Worm (Caenorhabditis elegans): Measurements from ENCODE around the gene F38B2.2.
A peak's percentile ranks its signal among the peaks of the same experiment; 100 is the strongest.

F38B2.2 gene

DNA sequence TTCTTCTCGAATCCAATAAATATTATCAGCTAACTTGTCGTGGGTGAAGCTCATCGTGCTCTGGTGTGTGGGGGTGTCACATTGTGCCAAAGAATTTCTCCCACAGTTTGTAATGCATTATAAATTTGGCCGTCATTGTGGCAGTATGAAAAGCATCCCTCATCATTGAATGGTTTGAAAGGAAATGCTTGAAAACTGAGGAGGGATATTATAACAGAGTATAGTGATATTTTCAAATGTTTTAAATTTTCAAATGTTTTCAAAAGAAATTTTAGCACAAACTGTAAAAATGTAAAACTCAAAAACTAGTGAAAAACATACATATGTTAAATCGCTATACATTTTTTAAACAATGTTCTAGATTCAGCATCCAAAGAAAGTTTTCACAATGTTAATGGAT is 10.2 kb downstream of the F38B2.2 start, which contains the start of gene C03A3.3:
C03A3.3 (minus strand) TSS at position 101 of the 400 bp plus-strand sequence.
- TF ChIP-seq tab-1 (GFP tag; IDR thresholded peaks at IDR 0.05) (no peak), cog-1 (tag; optimal IDR thresholded peaks at IDR 0.05) (no peak), ref-1 (GFP tag; conservative IDR thresholded peaks at IDR 0.05) (no peak), ztf-23 (GFP tag; IDR thresholded peaks at IDR 0.05) (no peak), T22C8.4 (GFP tag; IDR thresholded peaks at IDR 0.05) (no peak), flt-1 (GFP tag; IDR thresholded peaks at IDR 0.05) (no peak), med-1 (GFP tag; optimal IDR thresholded peaks at IDR 0.05; ENCODE audit: insufficient read depth) (no peak), ztf-29 (GFP tag; IDR thresholded peaks at IDR 0.05) (no peak), klf-2 (GFP tag; conservative IDR thresholded peaks at IDR 0.05) (no peak)

DNA sequence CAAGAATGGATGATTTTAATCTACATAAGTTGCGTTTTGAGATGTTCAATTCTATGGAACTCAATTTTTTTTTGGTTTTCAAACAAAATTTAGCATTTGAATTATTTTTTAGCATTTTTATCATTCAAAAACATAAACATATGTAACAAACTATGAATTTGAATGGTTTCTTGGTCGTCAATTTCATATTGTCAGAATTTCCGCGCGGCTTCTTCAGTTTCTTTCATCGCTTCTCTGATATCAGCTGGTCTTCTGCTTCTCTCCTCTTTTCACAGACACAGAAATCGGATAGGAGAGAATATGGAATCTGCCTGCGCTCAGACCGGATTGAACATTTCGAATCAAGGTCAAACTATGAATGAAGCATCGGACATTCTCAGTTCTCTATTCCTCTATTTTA is 12.5 kb downstream of the F38B2.2 start, which contains the start of gene C03A3.9:
C03A3.9 (plus strand) TSS at position 301 of the 400 bp plus-strand sequence.
- TF ChIP-seq ref-1 (GFP tag; conservative IDR thresholded peaks at IDR 0.05) (no peak), ztf-23 (GFP tag; IDR thresholded peaks at IDR 0.05) (no peak), ztf-29 (GFP tag; IDR thresholded peaks at IDR 0.05) (no peak), klf-2 (GFP tag; conservative IDR thresholded peaks at IDR 0.05) (no peak), med-1 (GFP tag; optimal IDR thresholded peaks at IDR 0.05; ENCODE audit: insufficient read depth) (no peak), tab-1 (GFP tag; IDR thresholded peaks at IDR 0.05) (no peak), T22C8.4 (GFP tag; IDR thresholded peaks at IDR 0.05) (no peak), cog-1 (tag; optimal IDR thresholded peaks at IDR 0.05) (no peak), flt-1 (GFP tag; IDR thresholded peaks at IDR 0.05) (no peak)

DNA sequence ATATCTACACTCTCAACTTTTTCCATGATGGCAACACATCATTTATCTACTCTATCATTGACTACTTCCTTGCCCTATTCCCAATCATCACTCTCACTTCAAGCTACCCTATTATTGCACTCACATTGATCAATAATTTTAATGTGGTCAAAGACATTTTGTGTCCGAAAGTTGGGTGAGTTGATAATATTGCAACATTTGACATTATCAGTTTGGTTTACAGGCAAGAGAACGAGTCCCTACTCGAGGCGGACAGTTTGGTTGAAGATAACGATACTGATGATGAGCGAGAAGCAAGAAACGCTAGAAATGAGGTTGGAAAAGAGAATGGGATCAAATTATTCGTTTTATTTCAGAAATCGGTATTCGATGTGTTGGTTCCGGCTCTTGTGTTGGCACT is 14.5 kb downstream of the F38B2.2 start:
- no peak for TF ChIP-seq med-1 (GFP tag; optimal IDR thresholded peaks at IDR 0.05; ENCODE audit: insufficient read depth)
- no peak for TF ChIP-seq flt-1 (GFP tag; IDR thresholded peaks at IDR 0.05)
- no peak for TF ChIP-seq ztf-23 (GFP tag; IDR thresholded peaks at IDR 0.05)
- TF ChIP-seq cog-1 (tag; optimal IDR thresholded peaks at IDR 0.05), result no peak
- TF ChIP-seq ztf-29 (GFP tag; IDR thresholded peaks at IDR 0.05), result no peak

DNA sequence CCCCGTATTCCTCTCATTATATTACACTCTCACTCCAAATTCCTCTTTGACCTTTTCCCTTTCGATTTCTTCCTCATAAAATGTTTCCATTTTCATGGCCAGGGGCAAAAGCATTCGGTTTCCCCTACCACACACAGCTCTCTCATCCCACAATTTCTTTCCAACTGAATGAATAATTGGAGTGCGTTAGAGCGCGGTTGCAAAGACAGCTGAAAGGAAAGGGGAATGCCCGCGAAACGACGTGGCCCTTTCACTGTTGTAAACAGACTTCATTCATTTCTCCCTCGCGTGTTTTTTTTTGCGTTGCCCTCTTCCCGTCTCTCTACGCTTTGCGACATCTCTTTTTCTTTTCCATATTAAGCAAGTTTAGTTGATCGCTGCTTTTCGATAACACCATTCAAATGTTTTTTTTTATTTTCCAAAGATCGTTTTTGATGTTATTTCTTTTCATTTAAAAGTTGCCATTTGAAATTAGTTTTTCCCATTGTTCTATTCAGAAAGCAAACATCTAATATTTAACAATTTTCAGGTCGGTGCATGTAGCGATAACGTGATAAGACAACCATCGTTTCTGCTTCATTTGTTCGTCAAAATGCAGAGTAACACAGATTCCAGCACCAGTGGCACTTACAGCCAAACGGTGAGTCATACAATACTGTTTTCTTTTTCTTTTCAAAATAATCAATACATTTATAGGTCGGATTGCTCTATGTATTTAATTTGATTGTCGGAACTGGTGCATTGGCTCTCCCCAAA is 16.7 kb downstream of the F38B2.2 start, which contains the start of gene C03A3.2:
C03A3.2 (plus strand) TSS at position 530 of the 756 bp plus-strand sequence.
- peak; percentile 70 for TF ChIP-seq ztf-23 (GFP tag; IDR thresholded peaks at IDR 0.05)
- TF ChIP-seq klf-2 (GFP tag; conservative IDR thresholded peaks at IDR 0.05), result no peak
- no peak for TF ChIP-seq T22C8.4 (GFP tag; IDR thresholded peaks at IDR 0.05)
- TF ChIP-seq med-1 (GFP tag; optimal IDR thresholded peaks at IDR 0.05; ENCODE audit: insufficient read depth), result no peak
- TF ChIP-seq cog-1 (tag; optimal IDR thresholded peaks at IDR 0.05), result peak; percentile 29
- peak; percentile 70; the same call in 1 of the 2 replicates for TF ChIP-seq flt-1 (GFP tag; IDR thresholded peaks at IDR 0.05)

DNA sequence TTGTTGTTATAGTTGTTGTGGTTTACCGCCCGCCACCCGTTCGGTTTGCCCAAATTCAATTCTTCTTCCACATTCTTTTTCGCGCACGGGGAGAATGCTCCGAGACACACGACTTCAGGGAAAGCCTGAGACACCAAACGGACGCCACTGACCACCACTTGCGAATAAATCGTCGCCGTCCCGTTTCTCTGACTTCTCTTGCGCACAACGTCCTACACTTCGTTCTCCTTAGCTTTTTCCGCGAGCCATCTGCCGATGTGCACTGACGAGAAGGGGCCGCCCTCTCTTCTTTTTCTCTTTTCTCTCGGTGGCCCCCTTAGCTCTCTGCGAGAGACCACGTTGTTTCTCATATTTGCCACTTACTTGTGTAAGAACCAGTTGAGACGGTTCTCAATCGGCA is 22.1 kb downstream of the F38B2.2 start, which contains the start of gene C03A3.1:
C03A3.1 (plus strand) TSS at position 291 of the 400 bp plus-strand sequence.
- TF ChIP-seq flt-1 (GFP tag; IDR thresholded peaks at IDR 0.05), result no peak
- no peak for TF ChIP-seq klf-2 (GFP tag; conservative IDR thresholded peaks at IDR 0.05)
- TF ChIP-seq tab-1 (GFP tag; IDR thresholded peaks at IDR 0.05), result no peak
- no peak for TF ChIP-seq ztf-23 (GFP tag; IDR thresholded peaks at IDR 0.05)
- TF ChIP-seq T22C8.4 (GFP tag; IDR thresholded peaks at IDR 0.05), result no peak
- no peak for TF ChIP-seq ztf-29 (GFP tag; IDR thresholded peaks at IDR 0.05)
- no peak for TF ChIP-seq cog-1 (tag; optimal IDR thresholded peaks at IDR 0.05)
- no peak for TF ChIP-seq ref-1 (GFP tag; conservative IDR thresholded peaks at IDR 0.05)
- no peak for TF ChIP-seq med-1 (GFP tag; optimal IDR thresholded peaks at IDR 0.05; ENCODE audit: insufficient read depth)

DNA sequence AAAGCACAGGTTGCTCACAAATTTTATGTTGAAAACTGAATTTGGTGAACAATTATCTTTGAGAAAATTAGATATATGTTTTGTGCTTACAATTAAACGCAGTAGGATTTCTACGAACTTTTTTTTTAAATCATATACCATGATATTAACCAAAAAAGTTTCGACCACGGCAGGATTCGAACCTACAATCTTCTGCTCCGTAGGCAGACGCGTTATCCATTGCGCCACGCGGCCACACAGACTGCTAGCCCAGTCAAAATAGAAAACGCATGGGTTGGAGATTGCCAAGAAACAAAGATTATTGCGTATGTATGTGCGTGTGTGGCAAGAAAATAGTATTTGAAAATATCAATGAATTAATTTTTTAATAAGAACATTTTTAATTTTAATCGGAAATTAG is 26.7 kb downstream of the F38B2.2 start:
- peak; percentile 27; the same call in 1 of the 2 replicates for TF ChIP-seq T22C8.4 (GFP tag; IDR thresholded peaks at IDR 0.05)
- TF ChIP-seq ztf-29 (GFP tag; IDR thresholded peaks at IDR 0.05), result 0 out of 2 replicates have a peak, but pooled peaks have one; percentile 45
- TF ChIP-seq flt-1 (GFP tag; IDR thresholded peaks at IDR 0.05), result peak; percentile 89
- TF ChIP-seq med-1 (GFP tag; optimal IDR thresholded peaks at IDR 0.05; ENCODE audit: insufficient read depth), result peak; percentile 23
- peak; percentile 70 for TF ChIP-seq ref-1 (GFP tag; conservative IDR thresholded peaks at IDR 0.05)
- peak; percentile 44; the same call in 1 of the 2 replicates for TF ChIP-seq klf-2 (GFP tag; conservative IDR thresholded peaks at IDR 0.05)
- peak; percentile 45 for TF ChIP-seq cog-1 (tag; optimal IDR thresholded peaks at IDR 0.05)
- peak; percentile 80 for TF ChIP-seq ztf-23 (GFP tag; IDR thresholded peaks at IDR 0.05)
- TF ChIP-seq tab-1 (GFP tag; IDR thresholded peaks at IDR 0.05), result peak; percentile 73; the same call in 1 of the 2 replicates

DNA sequence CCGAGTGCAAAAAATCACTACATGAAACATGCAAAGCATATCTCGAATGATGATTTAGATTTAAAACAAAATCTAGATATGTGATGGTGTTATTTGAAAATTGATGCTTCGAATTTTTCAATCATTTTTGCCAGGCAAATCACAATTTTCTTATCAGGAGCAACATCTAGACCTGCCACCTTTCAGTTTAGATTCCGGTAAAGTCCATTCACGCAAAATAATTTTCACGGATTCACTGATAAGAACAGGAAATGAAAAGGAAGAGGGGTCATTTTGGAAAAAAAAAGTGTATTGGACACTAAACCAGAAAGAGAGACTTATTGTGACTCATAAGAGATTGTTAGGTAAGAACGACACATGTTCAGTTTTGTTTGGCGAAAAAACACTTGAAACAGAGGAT is 27.2 kb downstream of the F38B2.2 start:
- TF ChIP-seq ztf-23 (GFP tag; IDR thresholded peaks at IDR 0.05) (no peak), ztf-29 (GFP tag; IDR thresholded peaks at IDR 0.05) (no peak), T22C8.4 (GFP tag; IDR thresholded peaks at IDR 0.05) (no peak), ref-1 (GFP tag; conservative IDR thresholded peaks at IDR 0.05) (no peak), cog-1 (tag; optimal IDR thresholded peaks at IDR 0.05) (no peak), klf-2 (GFP tag; conservative IDR thresholded peaks at IDR 0.05) (no peak), med-1 (GFP tag; optimal IDR thresholded peaks at IDR 0.05; ENCODE audit: insufficient read depth) (no peak), tab-1 (GFP tag; IDR thresholded peaks at IDR 0.05) (no peak), flt-1 (GFP tag; IDR thresholded peaks at IDR 0.05) (no peak)

DNA sequence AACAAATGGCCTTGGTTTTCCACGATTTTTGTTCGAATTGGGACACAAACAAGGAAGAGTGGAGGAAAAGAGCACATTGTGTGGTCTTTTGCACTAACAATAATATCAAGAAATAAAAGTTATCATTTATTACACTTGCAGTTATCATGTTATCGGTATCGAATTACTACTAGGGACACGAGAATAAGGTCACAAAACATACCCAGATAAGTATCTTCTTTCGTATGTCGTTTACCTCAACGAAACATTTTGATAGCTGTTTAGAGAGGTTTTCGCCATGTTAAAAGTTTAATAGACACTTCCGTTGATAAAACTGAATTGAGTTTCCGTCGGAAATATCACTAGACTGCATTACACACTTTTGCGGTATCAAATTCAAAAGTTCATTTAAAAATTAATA is 28.2 kb downstream of the F38B2.2 start:
- TF ChIP-seq klf-2 (GFP tag; conservative IDR thresholded peaks at IDR 0.05) (no peak), ref-1 (GFP tag; conservative IDR thresholded peaks at IDR 0.05) (no peak), med-1 (GFP tag; optimal IDR thresholded peaks at IDR 0.05; ENCODE audit: insufficient read depth) (no peak), T22C8.4 (GFP tag; IDR thresholded peaks at IDR 0.05) (no peak), ztf-29 (GFP tag; IDR thresholded peaks at IDR 0.05) (no peak), tab-1 (GFP tag; IDR thresholded peaks at IDR 0.05) (no peak), cog-1 (tag; optimal IDR thresholded peaks at IDR 0.05) (no peak), ztf-23 (GFP tag; IDR thresholded peaks at IDR 0.05) (no peak), flt-1 (GFP tag; IDR thresholded peaks at IDR 0.05) (no peak)

DNA sequence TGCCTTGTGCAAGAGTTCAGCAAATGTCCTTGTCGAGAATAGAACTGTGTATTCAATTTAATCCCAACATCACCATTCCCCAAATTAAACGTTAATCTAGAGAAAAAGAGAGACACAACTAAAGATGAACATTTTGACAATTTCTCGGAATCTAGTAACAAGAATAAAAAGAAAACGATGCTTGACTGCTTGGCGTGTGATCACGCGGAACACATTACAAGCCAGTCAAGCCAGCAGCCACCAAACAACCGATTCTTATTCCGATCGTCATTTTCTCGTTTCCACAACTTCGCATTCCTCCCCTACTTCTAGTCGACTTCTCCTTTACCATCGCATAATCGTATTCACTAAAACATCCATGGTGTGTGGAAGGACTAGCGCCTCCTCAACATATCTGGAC is 29.8 kb downstream of the F38B2.2 start:
- TF ChIP-seq ztf-29 (GFP tag; IDR thresholded peaks at IDR 0.05), result no peak
- no peak for TF ChIP-seq med-1 (GFP tag; optimal IDR thresholded peaks at IDR 0.05; ENCODE audit: insufficient read depth)
- TF ChIP-seq cog-1 (tag; optimal IDR thresholded peaks at IDR 0.05), result no peak
- TF ChIP-seq tab-1 (GFP tag; IDR thresholded peaks at IDR 0.05), result no peak
- TF ChIP-seq klf-2 (GFP tag; conservative IDR thresholded peaks at IDR 0.05), result no peak
- no peak for TF ChIP-seq ztf-23 (GFP tag; IDR thresholded peaks at IDR 0.05)
- no peak for TF ChIP-seq flt-1 (GFP tag; IDR thresholded peaks at IDR 0.05)
- no peak for TF ChIP-seq ref-1 (GFP tag; conservative IDR thresholded peaks at IDR 0.05)
- no peak for TF ChIP-seq T22C8.4 (GFP tag; IDR thresholded peaks at IDR 0.05)

All from whole organism, midembryonic.